Fruit fly (Drosophila melanogaster): Measurements from ENCODE around the gene ctp.

DNA sequence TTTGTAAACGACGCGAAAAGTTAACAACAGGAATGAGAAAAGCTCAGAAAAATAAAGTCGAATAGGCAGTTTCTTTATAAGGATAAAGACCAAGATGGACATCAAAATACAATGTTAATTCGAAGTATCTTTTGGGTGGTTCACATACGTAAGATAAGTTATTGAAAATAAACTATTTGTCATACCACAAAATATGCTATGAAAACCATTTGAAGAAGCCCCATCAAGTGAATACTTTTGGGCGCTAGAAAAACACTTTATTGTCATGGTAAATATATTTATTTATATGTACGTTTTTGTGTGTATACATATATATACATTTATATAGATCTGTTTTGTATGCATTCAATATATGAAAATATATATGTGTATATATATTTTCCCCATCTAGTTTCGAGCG, 29.7 kb upstream of the ctp start:
- TF ChIP-seq Abd-B (GFP tag; optimal IDR thresholded peaks at IDR 0.05) (no peak), brk (GFP tag; optimal IDR thresholded peaks at IDR 0.05) (no peak), sv (GFP tag; optimal IDR thresholded peaks at IDR 0.05) (no peak), Sp1 (GFP tag; optimal IDR thresholded peaks at IDR 0.05) (no peak), h (GFP tag; optimal IDR thresholded peaks at IDR 0.05) (no peak), Dfd (GFP tag; optimal IDR thresholded peaks at IDR 0.05) (no peak), GATAd (GFP tag; optimal IDR thresholded peaks at IDR 0.05) (no peak), Hr78 (GFP tag; optimal IDR thresholded peaks at IDR 0.05) (no peak), Dif (GFP tag; optimal IDR thresholded peaks at IDR 0.05; ENCODE audit: partially characterized antibody) (no peak)
